Fruit fly (Drosophila melanogaster) whole organism, wandering third instar larva: ENCODE results near the gene CG8369.

Experiments used
- Abd-B ChIP-seq: fragments of >200 bp; optimal IDR thresholded peaks from 2 replicates; lab custom pipeline; 2017; ENCODE audit warnings: missing biosample characterization, missing genetic modification characterization
- CG32264 ChIP-seq: fragments of 200-800 bp; sonication (Bioruptor generic); optimal IDR thresholded peaks from 2 replicates; lab custom pipeline; 2016; ENCODE audit warnings: missing biosample characterization, missing genetic modification characterization
- CG9705 ChIP-seq: fragments of 200-800 bp; sonication (Bioruptor generic); optimal IDR thresholded peaks from 2 replicates; lab custom pipeline; 2018; ENCODE audit warnings: missing biosample characterization, mild to moderate bottlenecking, missing genetic modification characterization
- CrebA ChIP-seq: fragments of 200-800 bp; sonication (Bioruptor generic); optimal IDR thresholded peaks from 2 replicates; lab custom pipeline; 2016; ENCODE audit warnings: missing biosample characterization, mild to moderate bottlenecking, missing genetic modification characterization, borderline replicate concordance
- Dfd ChIP-seq: fragments of >200 bp; optimal IDR thresholded peaks from 2 replicates; lab custom pipeline; 2017; ENCODE audit warnings: missing biosample characterization, missing genetic modification characterization
- Dif ChIP-seq: fragments of 200-275, 200-300 bp; sonication (Bioruptor generic); optimal IDR thresholded peaks from 2 replicates; lab custom pipeline; 2018; ENCODE audit warnings: missing biosample characterization, missing genetic modification characterization; ENCODE audit not compliant: partially characterized antibody
- GATAd ChIP-seq: sonication (Bioruptor generic); optimal IDR thresholded peaks from 2 replicates; lab custom pipeline; 2016; ENCODE audit warnings: missing biosample characterization, missing genetic modification characterization
- HLH106 ChIP-seq: fragments of 200-800 bp; optimal IDR thresholded peaks from 3 replicates; lab custom pipeline; 2019; ENCODE audit warnings: missing biosample characterization, mild to moderate bottlenecking, missing genetic modification characterization, moderate library complexity
- Hnf4 ChIP-seq: fragments of 200-800 bp; sonication (Bioruptor generic); optimal IDR thresholded peaks from 2 replicates; lab custom pipeline; 2016; ENCODE audit warnings: missing biosample characterization, mild to moderate bottlenecking, missing genetic modification characterization
- Hr78 ChIP-seq: fragments of >200 bp; optimal IDR thresholded peaks from 2 replicates; lab custom pipeline; 2017; ENCODE audit warnings: missing biosample characterization, missing genetic modification characterization
- Hr83 ChIP-seq: fragments of 200-300 bp; sonication (Bioruptor generic); optimal IDR thresholded peaks from 2 replicates; lab custom pipeline; 2016; ENCODE audit warnings: missing biosample characterization, mild to moderate bottlenecking, missing genetic modification characterization, moderate library complexity; ENCODE audit not compliant: poor library complexity, severe bottlenecking
- Jra ChIP-seq: sonication (Bioruptor generic); optimal IDR thresholded peaks from 2 replicates; lab custom pipeline; 2016; ENCODE audit warnings: missing biosample characterization, missing genetic modification characterization
- Mio ChIP-seq: sonication (Bioruptor generic); optimal IDR thresholded peaks from 2 replicates; lab custom pipeline; 2016; ENCODE audit warnings: missing biosample characterization, missing genetic modification characterization
- Myc ChIP-seq: fragments of >200 bp; optimal IDR thresholded peaks from 2 replicates; lab custom pipeline; 2017
- N ChIP-seq: fragments of >200 bp; optimal IDR thresholded peaks from 2 replicates; lab custom pipeline; 2018; ENCODE audit warnings: missing biosample characterization, missing external identifiers, missing genetic modification characterization
- OdsH ChIP-seq: fragments of 200-800 bp; sonication (Bioruptor generic); optimal IDR thresholded peaks from 2 replicates; lab custom pipeline; 2016; ENCODE audit warnings: missing biosample characterization, mild to moderate bottlenecking, missing genetic modification characterization
- Rel ChIP-seq, 2 experiments: fragments of 200-800 bp; sonication (Bioruptor generic) in 1 of 2; optimal IDR thresholded peaks; 2 replicates in 1 of 2; 3 replicates in 1 of 2; lab custom pipeline; 2016 to 2019; ENCODE audit warnings: mild to moderate bottlenecking in 2 of 2, missing biosample characterization in 2 of 2, missing genetic modification characterization in 2 of 2, moderate library complexity in 1 of 2
- Sp1 ChIP-seq: fragments of 200-800 bp; sonication (Bioruptor generic); optimal IDR thresholded peaks from 3 replicates; lab custom pipeline; 2019; ENCODE audit warnings: missing biosample characterization, mild to moderate bottlenecking, missing genetic modification characterization, moderate library complexity
- Vsx2 ChIP-seq: fragments of 200-300, 225-300 bp; sonication (Bioruptor generic); optimal IDR thresholded peaks from 2 replicates; lab custom pipeline; 2018; ENCODE audit warnings: missing biosample characterization, missing genetic modification characterization; ENCODE audit not compliant: partially characterized antibody
- br ChIP-seq: fragments of 200-800 bp; sonication (Bioruptor generic); optimal IDR thresholded peaks from 2 replicates; lab custom pipeline; 2016; ENCODE audit warnings: missing biosample characterization, missing genetic modification characterization
- brk ChIP-seq: fragments of 200-800 bp; sonication (Bioruptor generic); optimal IDR thresholded peaks from 2 replicates; lab custom pipeline; 2016; ENCODE audit warnings: missing biosample characterization, mild to moderate bottlenecking, missing genetic modification characterization
- dl ChIP-seq, 2 experiments: fragments of 175-275, 200-275 bp in 1 of 2; fragments of 200-275 bp in 1 of 2; sonication (Bioruptor generic); optimal IDR thresholded peaks; lab custom pipeline; 2018; ENCODE audit warnings: mild to moderate bottlenecking in 2 of 2, missing biosample characterization in 2 of 2, missing genetic modification characterization in 2 of 2, moderate library complexity in 2 of 2; ENCODE audit not compliant: partially characterized antibody in 2 of 2, insufficient read depth in 1 of 2
- dmrt93B ChIP-seq: fragments of 200-800 bp; sonication (Bioruptor generic); optimal IDR thresholded peaks from 2 replicates; lab custom pipeline; 2018; ENCODE audit warnings: missing biosample characterization, mild to moderate bottlenecking, missing genetic modification characterization
- dsf ChIP-seq: sonication (Bioruptor generic); optimal IDR thresholded peaks from 2 replicates; lab custom pipeline; 2016; ENCODE audit warnings: missing biosample characterization, missing genetic modification characterization, borderline replicate concordance
- ey ChIP-seq: fragments of 200-800 bp; sonication (Bioruptor generic); optimal IDR thresholded peaks from 2 replicates; lab custom pipeline; 2016; ENCODE audit warnings: missing biosample characterization, missing genetic modification characterization
- foxo ChIP-seq, 2 experiments: fragments of 200-800 bp; sonication (Bioruptor generic); optimal IDR thresholded peaks; 2 replicates in 1 of 2; 3 replicates in 1 of 2; lab custom pipeline; 2016 to 2017; ENCODE audit warnings: missing biosample characterization in 2 of 2, missing genetic modification characterization in 2 of 2
- fru ChIP-seq: fragments of 200-800 bp; sonication (Bioruptor generic); optimal IDR thresholded peaks from 3 replicates; lab custom pipeline; 2016; ENCODE audit warnings: missing biosample characterization, mild to moderate bottlenecking, missing genetic modification characterization
- h ChIP-seq: fragments of 200-800 bp; sonication (Bioruptor generic); optimal IDR thresholded peaks from 3 replicates; lab custom pipeline; 2016; ENCODE audit warnings: missing biosample characterization, mild to moderate bottlenecking, missing genetic modification characterization
- lola ChIP-seq: fragments of >200 bp; optimal IDR thresholded peaks from 2 replicates; lab custom pipeline; 2017; ENCODE audit warnings: missing biosample characterization, missing genetic modification characterization
- pan ChIP-seq: fragments of >200 bp; optimal IDR thresholded peaks from 2 replicates; lab custom pipeline; 2017
- psq ChIP-seq: fragments of 200-800 bp; sonication (Bioruptor generic); optimal IDR thresholded peaks from 3 replicates; lab custom pipeline; 2017; ENCODE audit warnings: missing biosample characterization, mild to moderate bottlenecking, missing genetic modification characterization, moderate library complexity
- rgr ChIP-seq: fragments of 200-800 bp; sonication (Bioruptor generic); optimal IDR thresholded peaks from 3 replicates; lab custom pipeline; 2016; ENCODE audit warnings: missing biosample characterization, mild to moderate bottlenecking, missing genetic modification characterization
- sage ChIP-seq: fragments of 200-800 bp; sonication (Bioruptor generic); optimal IDR thresholded peaks from 2 replicates; lab custom pipeline; 2016; ENCODE audit warnings: missing biosample characterization, mild to moderate bottlenecking, missing genetic modification characterization
- sv ChIP-seq: fragments of 200-800 bp; sonication (Bioruptor generic); optimal IDR thresholded peaks from 3 replicates; lab custom pipeline; 2016; ENCODE audit warnings: missing biosample characterization, missing genetic modification characterization
- tai ChIP-seq: sonication (Bioruptor generic); optimal IDR thresholded peaks from 2 replicates; lab custom pipeline; 2016; ENCODE audit warnings: missing biosample characterization, missing genetic modification characterization
- usp ChIP-seq: fragments of >200 bp; optimal IDR thresholded peaks from 2 replicates; lab custom pipeline; 2017; ENCODE audit warnings: missing biosample characterization, missing genetic modification characterization
- woc ChIP-seq: sonication (Bioruptor generic); optimal IDR thresholded peaks from 2 replicates; lab custom pipeline; 2016; ENCODE audit warnings: missing biosample characterization, mild to moderate bottlenecking, missing genetic modification characterization

CG8369 gene

DNA sequence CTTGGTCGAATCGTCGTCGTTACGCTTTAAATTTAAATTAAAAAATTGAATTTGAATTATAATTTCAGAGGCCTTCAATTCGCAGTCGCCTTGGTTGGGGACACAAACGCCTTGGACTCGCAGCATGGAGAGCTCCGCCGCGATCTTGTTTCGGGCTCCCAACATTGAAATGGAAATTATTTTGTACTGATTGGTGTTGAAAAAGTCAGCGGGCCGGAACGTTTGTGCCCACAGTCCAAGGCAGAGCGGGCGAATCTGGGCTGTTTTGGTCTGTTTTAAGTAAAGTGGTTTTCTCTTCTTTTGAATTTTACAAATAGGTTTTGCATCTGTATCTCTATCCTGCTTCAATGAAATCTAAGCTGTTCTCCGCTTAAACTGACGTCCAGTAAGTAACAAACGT is 6.7 kb upstream of the CG8369 start:
- TF ChIP-seq Mio (GFP tag; lab: Kevin White, UChicago) (no peak), h (GFP tag; lab: Kevin White, UChicago) (no peak), Rel (GFP tag; optimal IDR thresholded peaks at IDR 0.05; lab: Kevin White, UChicago) (no peak), Rel (tag; optimal IDR thresholded peaks at IDR 0.05; lab: Kevin White, UChicago) (no peak)

- TF ChIP-seq Jra (GFP tag; lab: Kevin White, UChicago) (no peak), Hr78 (GFP tag; lab: Kevin White, UChicago) (no peak), Hr83 (GFP tag; lab: Kevin White, UChicago) (no peak), usp (GFP tag; lab: Kevin White, UChicago) (no peak), CrebA (GFP tag; lab: Kevin White, UChicago) (no peak), CG32264 (GFP tag; lab: Kevin White, UChicago) (no peak), tai (GFP tag; lab: Kevin White, UChicago) (no peak), foxo (GFP tag; optimal IDR thresholded peaks at IDR 0.05; lab: Kevin White, UChicago) (no peak), dl (GFP tag; optimal IDR thresholded peaks at IDR 0.05; lab: Kevin White, UChicago; ENCODE audit: insufficient read depth in 1 of 2, partially characterized antibody in 2 of 2) (no peak)
Measured at dm6 chr3R:8818239-8818638, 3.6 kb upstream of the CG8369 start.

DNA sequence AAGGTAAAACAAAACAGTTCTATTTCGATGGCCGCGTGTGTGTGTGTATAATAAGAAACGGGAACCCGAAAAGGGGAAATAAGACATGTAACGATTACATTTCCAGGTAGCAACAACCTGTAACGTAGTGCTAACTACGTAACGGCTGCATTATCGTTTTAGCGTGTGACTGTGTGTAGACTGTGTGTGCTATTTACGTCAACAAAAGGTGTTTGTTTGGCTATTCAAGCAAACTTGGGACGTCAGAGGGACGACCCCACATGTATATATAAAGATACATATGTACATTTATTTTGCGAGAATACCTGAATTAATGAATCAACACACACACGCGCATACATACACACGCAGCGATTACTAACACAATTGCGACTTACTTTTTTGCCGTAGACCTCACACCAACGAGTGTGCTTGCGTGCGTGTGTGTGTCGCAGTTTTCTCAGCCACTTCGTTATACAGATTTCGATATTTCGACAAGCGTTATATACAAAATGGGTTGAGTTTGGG is 2.2 kb upstream of the CG8369 start:
- TF ChIP-seq Hr83 (GFP tag; lab: Kevin White, UChicago) (peak; percentile 83), OdsH (peak; percentile 33), rgr (GFP tag; lab: Kevin White, UChicago) (peak; percentile 59), Sp1 (GFP tag; lab: Kevin White, UChicago) (peak; percentile 5), fru (GFP tag; lab: Kevin White, UChicago) (peak; percentile 43), foxo (GFP tag; optimal IDR thresholded peaks at IDR 0.05; lab: Kevin White, UChicago) (peak; percentile 20 to 30), brk (GFP tag; lab: Kevin White, UChicago) (peak; percentile 61), Jra (GFP tag; lab: Kevin White, UChicago) (peak; percentile 55), N (no peak), dsf (GFP tag; lab: Kevin White, UChicago) (no peak), usp (GFP tag; lab: Kevin White, UChicago) (no peak), Hnf4 (GFP tag; lab: Kevin White, UChicago) (peak; percentile 57), dmrt93B (GFP tag; lab: Kevin White, UChicago) (no peak), br (GFP tag; lab: Kevin White, UChicago) (peak; percentile 35), sv (GFP tag; lab: Kevin White, UChicago) (peak; percentile 27), psq (no peak), h (GFP tag; lab: Kevin White, UChicago) (peak; percentile 64)

- peak; percentile 46 for TF ChIP-seq sv (GFP tag; lab: Kevin White, UChicago)
- TF ChIP-seq Myc (lab: Kevin White, UChicago) = peak; percentile 57
- peak; percentile 55 for TF ChIP-seq HLH106
- peak; percentile 90 for TF ChIP-seq Hr83 (GFP tag; lab: Kevin White, UChicago)
- peak; percentile 79 for TF ChIP-seq h (GFP tag; lab: Kevin White, UChicago)
- peak; percentile 65 for TF ChIP-seq Sp1 (GFP tag; lab: Kevin White, UChicago)
- TF ChIP-seq ey (GFP tag; lab: Kevin White, UChicago) = peak; percentile 33
- no peak for TF ChIP-seq N
- peak; percentile 50 for TF ChIP-seq tai (GFP tag; lab: Kevin White, UChicago)
- TF ChIP-seq br (GFP tag; lab: Kevin White, UChicago) = peak; percentile 45
- TF ChIP-seq CG32264 (GFP tag; lab: Kevin White, UChicago) = no peak
- TF ChIP-seq CrebA (GFP tag; lab: Kevin White, UChicago) = no peak
- no peak for TF ChIP-seq Mio (GFP tag; lab: Kevin White, UChicago)
- TF ChIP-seq woc (GFP tag; lab: Kevin White, UChicago) = peak; percentile 4
- no peak for TF ChIP-seq Abd-B (GFP tag; lab: Kevin White, UChicago)
- TF ChIP-seq GATAd (GFP tag; lab: Kevin White, UChicago) = no peak
- TF ChIP-seq sage (GFP tag; lab: Kevin White, UChicago) = peak; percentile 16
- TF ChIP-seq Vsx2 = no peak
- TF ChIP-seq Jra (GFP tag; lab: Kevin White, UChicago) = peak; percentile 97
- TF ChIP-seq CG9705 (GFP tag; lab: Kevin White, UChicago) = peak; percentile 48
- peak; percentile 5 for TF ChIP-seq dsf (GFP tag; lab: Kevin White, UChicago)
- peak; percentile 24 for TF ChIP-seq psq
- no peak for TF ChIP-seq pan (lab: Kevin White, UChicago)
- no peak for TF ChIP-seq usp (GFP tag; lab: Kevin White, UChicago)
- TF ChIP-seq Dfd = no peak
- TF ChIP-seq foxo (GFP tag; optimal IDR thresholded peaks at IDR 0.05; lab: Kevin White, UChicago) = peak in 1 of 2 experiments; percentile 51
- TF ChIP-seq OdsH = no peak
- TF ChIP-seq brk (GFP tag; lab: Kevin White, UChicago) = peak; percentile 8
- TF ChIP-seq Rel (GFP tag; optimal IDR thresholded peaks at IDR 0.05; lab: Kevin White, UChicago) = no peak
- TF ChIP-seq Rel (tag; optimal IDR thresholded peaks at IDR 0.05; lab: Kevin White, UChicago) = peak; percentile 74
- no peak for TF ChIP-seq dmrt93B (GFP tag; lab: Kevin White, UChicago)
- TF ChIP-seq rgr (GFP tag; lab: Kevin White, UChicago) = peak; percentile 56
- no peak for TF ChIP-seq lola (GFP tag; lab: Kevin White, UChicago)
- TF ChIP-seq Hnf4 (GFP tag; lab: Kevin White, UChicago) = peak; percentile 59
- TF ChIP-seq Dif (GFP tag; lab: Kevin White, UChicago) = peak; percentile 54
- TF ChIP-seq fru (GFP tag; lab: Kevin White, UChicago) = peak; percentile 56
- TF ChIP-seq Hr78 (GFP tag; lab: Kevin White, UChicago) = no peak
Measured at dm6 chr3R:8820428-8820912, 1.3 kb upstream of the CG8369 start, which contains the start of gene aqz. Gene aqz, minus strand, starts transcription at chr3R:8820682.
